Worm (Caenorhabditis elegans): Measurements from ENCODE around the gene fat-3.

The fat-3 gene

ce11 chrIV:9795250-9795649 is 7.6 kb upstream of the fat-3 start:
- peak; percentile 52 for TF ChIP-seq aha-1 (tag)
- TF ChIP-seq set-16 (GFP tag; IDR thresholded peaks at IDR 0.05) = peak; percentile 65
- TF ChIP-seq R02D3.7 (tag; optimal IDR thresholded peaks at IDR 0.05) = no peak
- no peak for TF ChIP-seq ces-1 (GFP tag; optimal IDR thresholded peaks at IDR 0.05)

ce11 chrIV:9796494-9796893 is 6.3 kb upstream of the fat-3 start, which contains the start of gene pis-1:
TSS of gene pis-1 (minus strand) at chrIV:9796594.
- TF ChIP-seq T20F7.1 (GFP tag; optimal IDR thresholded peaks at IDR 0.05) (no peak), attf-4 (tag; optimal IDR thresholded peaks at IDR 0.05) (no peak), dmd-6 (GFP tag; IDR thresholded peaks at IDR 0.05) (no peak), pqm-1 (tag; optimal IDR thresholded peaks at IDR 0.05) (no peak)

ce11 chrIV:9797304-9798003 is 5.4 kb upstream of the fat-3 start, which contains the start of gene T13F2.2:
TSS of gene T13F2.2 (minus strand) at chrIV:9797354.
- TF ChIP-seq F26F4.8 (GFP tag; conservative IDR thresholded peaks at IDR 0.05) = no peak
- no peak for TF ChIP-seq nhr-42 (GFP tag; IDR thresholded peaks at IDR 0.05)
- TF ChIP-seq madf-5 (GFP tag; IDR thresholded peaks at IDR 0.05) = no peak
- TF ChIP-seq daf-16 (GFP tag; optimal IDR thresholded peaks at IDR 0.05) = no peak
- TF ChIP-seq daf-16 (tag; optimal IDR thresholded peaks at IDR 0.05) = peak; percentile 86
- TF ChIP-seq nhr-237 (tag; optimal IDR thresholded peaks at IDR 0.05) = no peak
- TF ChIP-seq mep-1 (tag; optimal IDR thresholded peaks at IDR 0.05) = no peak
- TF ChIP-seq nhr-41 (GFP tag; IDR thresholded peaks at IDR 0.05) = no peak
- TF ChIP-seq hlh-11 (tag; optimal IDR thresholded peaks at IDR 0.05) = peak; percentile 59
- no peak for TF ChIP-seq spr-3 (GFP tag; optimal IDR thresholded peaks at IDR 0.05)
- TF ChIP-seq zag-1 (tag; optimal IDR thresholded peaks at IDR 0.05) = no peak
- TF ChIP-seq Y75B8A.6 (GFP tag; IDR thresholded peaks at IDR 0.05) = no peak
- no peak for TF ChIP-seq T26A8.4 (GFP tag; IDR thresholded peaks at IDR 0.05)
- TF ChIP-seq nhr-6 (tag; optimal IDR thresholded peaks at IDR 0.05) = no peak
- TF ChIP-seq lin-13 (GFP tag; optimal IDR thresholded peaks at IDR 0.05) = no peak
- TF ChIP-seq madf-9 (GFP tag; conservative IDR thresholded peaks at IDR 0.05) = no peak
- no peak for TF ChIP-seq lin-39 (tag; optimal IDR thresholded peaks at IDR 0.05)
- TF ChIP-seq zip-11 (GFP tag; IDR thresholded peaks at IDR 0.05) = no peak
- no peak for TF ChIP-seq mdt-29 (GFP tag; IDR thresholded peaks at IDR 0.05)
- no peak for TF ChIP-seq F10B5.3 (tag; optimal IDR thresholded peaks at IDR 0.05)
- peak; percentile 23 for TF ChIP-seq dpl-1 (GFP tag; optimal IDR thresholded peaks at IDR 0.05)
- no peak for TF ChIP-seq zip-2 (tag; optimal IDR thresholded peaks at IDR 0.05)
- no peak for TF ChIP-seq spr-1 (tag; optimal IDR thresholded peaks at IDR 0.05)
- no peak for TF ChIP-seq nhr-10 (tag; optimal IDR thresholded peaks at IDR 0.05)
- TF ChIP-seq dmd-8 (GFP tag; IDR thresholded peaks at IDR 0.05) = no peak
- TF ChIP-seq fos-1 (tag; optimal IDR thresholded peaks at IDR 0.05) = no peak
- TF ChIP-seq ceh-20 (GFP tag; IDR thresholded peaks at IDR 0.05) = no peak
- peak in 1 of 2 experiments; percentile 5 for TF ChIP-seq hif-1 (tag; optimal IDR thresholded peaks at IDR 0.05)
- no peak for TF ChIP-seq lin-29 (GFP tag; IDR thresholded peaks at IDR 0.05)
- TF ChIP-seq pha-4 (GFP tag; IDR thresholded peaks at IDR 0.05) = no peak
- no peak for TF ChIP-seq pha-4 (tag; optimal IDR thresholded peaks at IDR 0.05)
- no peak for TF ChIP-seq arid-1 (GFP tag; conservative IDR thresholded peaks at IDR 0.05)
- TF ChIP-seq dve-1 (tag; optimal IDR thresholded peaks at IDR 0.05; ENCODE audit: insufficient read depth) = peak; percentile 58
- no peak for TF ChIP-seq hmg-1.1 (GFP tag; IDR thresholded peaks at IDR 0.05)
- no peak for TF ChIP-seq daf-19 (GFP tag; conservative IDR thresholded peaks at IDR 0.05)
- TF ChIP-seq F37D6.2 (tag; optimal IDR thresholded peaks at IDR 0.05) = no peak
- no peak for TF ChIP-seq F44E2.7 (GFP tag; IDR thresholded peaks at IDR 0.05)
- peak; percentile 70; the same call in 1 of the 2 replicates for TF ChIP-seq dmd-6 (GFP tag; IDR thresholded peaks at IDR 0.05)
- TF ChIP-seq ztf-11 (tag; optimal IDR thresholded peaks at IDR 0.05) = no peak
- TF ChIP-seq tag-97 (GFP tag; IDR thresholded peaks at IDR 0.05) = no peak
- TF ChIP-seq daf-8 (GFP tag; IDR thresholded peaks at IDR 0.05) = no peak
- no peak for TF ChIP-seq ctbp-1 (GFP tag; IDR thresholded peaks at IDR 0.05)
